Fruit fly (Drosophila melanogaster): ENCODE data around the gene Arfrp1.

The Arfrp1 gene

DNA sequence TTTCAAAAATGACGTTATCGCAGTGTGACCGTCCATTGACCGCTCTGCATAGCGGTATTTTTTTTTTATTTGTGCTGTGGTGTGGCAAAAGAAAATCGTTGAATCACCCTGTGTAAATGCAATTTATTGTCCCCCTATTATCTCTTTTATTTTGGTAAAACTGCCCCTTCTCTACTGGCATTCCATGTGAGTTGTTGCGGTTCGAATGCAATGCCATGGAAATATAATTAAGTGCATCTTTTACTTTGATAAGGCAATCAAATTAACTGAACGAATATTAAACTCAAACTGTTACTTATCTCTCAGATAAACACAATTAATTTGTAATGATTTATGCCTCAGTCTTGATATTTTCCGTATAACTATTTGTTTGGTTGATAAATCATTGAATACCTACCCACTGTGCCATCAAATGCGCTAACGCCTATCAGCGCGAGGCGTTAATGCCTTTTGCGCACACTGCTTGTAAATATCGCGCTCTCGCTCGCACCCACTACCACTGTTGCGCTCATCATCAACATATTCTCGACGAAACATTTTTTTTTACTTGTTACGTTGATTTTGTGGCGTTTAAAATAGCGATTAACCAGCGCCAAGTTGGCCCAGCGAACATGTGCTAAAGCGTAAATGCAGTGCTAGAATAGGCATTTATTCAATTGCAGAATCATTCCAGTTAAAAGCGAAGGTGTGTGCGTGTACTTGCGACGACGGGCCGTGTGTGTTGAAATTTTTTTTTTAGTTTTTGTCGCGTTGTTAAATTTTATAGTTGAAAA, 2.4 kb downstream of the Arfrp1 start (continued):
- TF ChIP-seq CG2678 (tag; optimal IDR thresholded peaks at IDR 0.05) = peak; percentile 63
- no peak for TF ChIP-seq Stat92E (GFP tag; optimal IDR thresholded peaks at IDR 0.05)
- peak; percentile 27 for TF ChIP-seq Atf3 (GFP tag; optimal IDR thresholded peaks at IDR 0.05)
- TF ChIP-seq esg (GFP tag; conservative IDR thresholded peaks at IDR 0.05) = 0 out of 2 replicates have a peak, but pooled peaks have one; percentile 32
- peak; percentile 40; the same call in 1 of the 3 replicates for TF ChIP-seq CG11695 (GFP tag; IDR thresholded peaks at IDR 0.05)
- peak; percentile 13 for TF ChIP-seq HHEX (GFP tag; optimal IDR thresholded peaks at IDR 0.05)
- TF ChIP-seq CG3281 (GFP tag; optimal IDR thresholded peaks at IDR 0.05) = peak; percentile 28
- TF ChIP-seq CG4404 (GFP tag; IDR thresholded peaks at IDR 0.05) = peak; percentile 45
- peak; percentile 4 for TF ChIP-seq CG17359 (tag; optimal IDR thresholded peaks at IDR 0.05)
- TF ChIP-seq CG3163 (GFP tag; optimal IDR thresholded peaks at IDR 0.05) = no peak
- TF ChIP-seq bab2 (GFP tag; optimal IDR thresholded peaks at IDR 0.05) = peak; percentile 52
- peak; percentile 72 for TF ChIP-seq shn (GFP tag; optimal IDR thresholded peaks at IDR 0.05)
- peak; percentile 22; the same call in 1 of the 2 replicates for TF ChIP-seq ttk (GFP tag; IDR thresholded peaks at IDR 0.05)
- TF ChIP-seq ara (GFP tag; IDR thresholded peaks at IDR 0.05) = peak; percentile 22; the same call in 1 of the 2 replicates
- peak; percentile 51 for TF ChIP-seq CG30020 (tag; optimal IDR thresholded peaks at IDR 0.05)
- TF ChIP-seq CG9797 (GFP tag; optimal IDR thresholded peaks at IDR 0.05) = peak; percentile 69
- TF ChIP-seq klu (GFP tag; IDR thresholded peaks at IDR 0.05) = no peak
- peak; percentile 39 for TF ChIP-seq Hmr (GFP tag; optimal IDR thresholded peaks at IDR 0.05)
- peak; percentile 60; the same call in 2 of the 3 replicates for TF ChIP-seq dysf (GFP tag; IDR thresholded peaks at IDR 0.05)
- peak; percentile 52 for TF ChIP-seq maf-S (GFP tag; optimal IDR thresholded peaks at IDR 0.05)
- TF ChIP-seq chif (GFP tag; optimal IDR thresholded peaks at IDR 0.05) = peak; percentile 52 to 66
- peak; percentile 45 for TF ChIP-seq CG9609 (GFP tag; optimal IDR thresholded peaks at IDR 0.05)
- TF ChIP-seq CG11085 (GFP tag; IDR thresholded peaks at IDR 0.05) = 0 out of 2 replicates have a peak, but pooled peaks have one; percentile 13
- TF ChIP-seq MBD-R2 (GFP tag; IDR thresholded peaks at IDR 0.05) = peak; percentile 36; the same call in 1 of the 2 replicates
- TF ChIP-seq Fer1 (GFP tag; optimal IDR thresholded peaks at IDR 0.05) = no peak
- TF ChIP-seq CG13624 (GFP tag; optimal IDR thresholded peaks at IDR 0.05) = peak; percentile 64
- TF ChIP-seq gsb-n (tag; optimal IDR thresholded peaks at IDR 0.05) = peak; percentile 40
- peak in 1 of 2 experiments; percentile 41 for TF ChIP-seq bsh (GFP tag; optimal IDR thresholded peaks at IDR 0.05)
- peak; percentile 32 for TF ChIP-seq CG13424 (tag; optimal IDR thresholded peaks at IDR 0.05)
- peak; percentile 56 for TF ChIP-seq Ssrp (tag; optimal IDR thresholded peaks at IDR 0.05)
- TF ChIP-seq Antp (GFP tag; optimal IDR thresholded peaks at IDR 0.05) = peak; percentile 47
- TF ChIP-seq ase (GFP tag; IDR thresholded peaks at IDR 0.05) = 0 out of 3 replicates have a peak, but pooled peaks have one; percentile 38
- TF ChIP-seq schlank (tag; optimal IDR thresholded peaks at IDR 0.05) = no peak
- peak; percentile 38 for TF ChIP-seq CG18599 (GFP tag; optimal IDR thresholded peaks at IDR 0.05)
- peak; percentile 53 for TF ChIP-seq Chrac-16 (GFP tag; optimal IDR thresholded peaks at IDR 0.05)
- peak; percentile 59 for TF ChIP-seq CHES-1-like (GFP tag; optimal IDR thresholded peaks at IDR 0.05)
- peak; percentile 28 for TF ChIP-seq CG33557 (GFP tag; optimal IDR thresholded peaks at IDR 0.05)
- TF ChIP-seq Mes4 (GFP tag; optimal IDR thresholded peaks at IDR 0.05) = no peak
- TF ChIP-seq Optix (GFP tag; IDR thresholded peaks at IDR 0.05) = peak; percentile 41; the same call in 1 of the 3 replicates
- peak; percentile 62 for TF ChIP-seq CG14710 (tag; optimal IDR thresholded peaks at IDR 0.05)
- TF ChIP-seq CG2712 (tag; optimal IDR thresholded peaks at IDR 0.05) = peak; percentile 62
- peak; percentile 91 for TF ChIP-seq gfzf (GFP tag; optimal IDR thresholded peaks at IDR 0.05)
- TF ChIP-seq ems (GFP tag; optimal IDR thresholded peaks at IDR 0.05) = peak; percentile 41
- TF ChIP-seq slbo (GFP tag; IDR thresholded peaks at IDR 0.05) = peak; percentile 49
- TF ChIP-seq CG11504 (tag; optimal IDR thresholded peaks at IDR 0.05) = no peak
- TF ChIP-seq stwl (tag; optimal IDR thresholded peaks at IDR 0.05) = peak; percentile 18
- TF ChIP-seq Adf1 (GFP tag; IDR thresholded peaks at IDR 0.05) = no peak
- 0 out of 2 replicates have a peak, but pooled peaks have one; percentile 7 for TF ChIP-seq bbx (GFP tag; IDR thresholded peaks at IDR 0.05; ENCODE audit: partially characterized antibody)

All from whole organism, embryonic.